Fruit fly (Drosophila melanogaster) whole organism, embryonic: ENCODE measurements around the gene Rassf.
A peak's percentile ranks its signal among the peaks of the same experiment; 100 is the strongest.

ENCODE experiments used
- B-H1 ChIP-seq: fragments of 200-800 bp; sonication (Bioruptor generic); IDR thresholded peaks from 3 replicates; pipeline ENCODE4 v1.3.6; 2022; ENCODE audit warnings: missing biosample characterization, missing genetic modification characterization
- CG1024 ChIP-seq: fragments of 200-800 bp; sonication (Bioruptor generic); IDR thresholded peaks from 2 replicates; pipeline ENCODE4 v1.3.6; 2022; ENCODE audit warnings: missing biosample characterization, missing genetic modification characterization
- CG10274 ChIP-seq: fragments of 200-800 bp; sonication (Bioruptor generic); optimal IDR thresholded peaks from 3 replicates; lab custom pipeline; 2017; ENCODE audit warnings: missing biosample characterization, mild to moderate bottlenecking, missing genetic modification characterization
- CG11456 ChIP-seq: fragments of 200-800 bp; sonication (Bioruptor generic); IDR thresholded peaks from 3 replicates; pipeline ENCODE4 v1.3.6; 2022; ENCODE audit warnings: missing biosample characterization, missing genetic modification characterization
- CG12155 ChIP-seq: fragments of 200-800 bp; sonication (Bioruptor generic); optimal IDR thresholded peaks from 3 replicates; lab custom pipeline; 2016; ENCODE audit warnings: missing biosample characterization, missing genetic modification characterization
- CG12299 ChIP-seq: fragments of 200-800 bp; sonication (Bioruptor generic); optimal IDR thresholded peaks from 2 replicates; lab custom pipeline; 2018; ENCODE audit warnings: missing biosample characterization, mild to moderate bottlenecking, missing genetic modification characterization
- CG12942 ChIP-seq: fragments of 200-800 bp; sonication (Bioruptor generic); optimal IDR thresholded peaks from 3 replicates; lab custom pipeline; 2016; ENCODE audit warnings: missing biosample characterization, missing genetic modification characterization
- CG13123 ChIP-seq: fragments of 200-800 bp; sonication (Bioruptor generic); optimal IDR thresholded peaks from 2 replicates; lab custom pipeline; 2016; ENCODE audit warnings: missing biosample characterization, missing genetic modification characterization
- CG13424 ChIP-seq: fragments of 200-800 bp; sonication (Bioruptor generic); optimal IDR thresholded peaks from 2 replicates; lab custom pipeline; 2019; ENCODE audit warnings: missing biosample characterization, mild to moderate bottlenecking, missing genetic modification characterization, moderate library complexity
- CG14667 ChIP-seq: fragments of 200-800 bp; sonication (Bioruptor generic); IDR thresholded peaks from 2 replicates; pipeline ENCODE4 v1.3.6; 2022; ENCODE audit warnings: missing biosample characterization, missing genetic modification characterization
- CG14710 ChIP-seq: fragments of 200-800 bp; sonication (Bioruptor generic); optimal IDR thresholded peaks from 3 replicates; lab custom pipeline; 2019; ENCODE audit warnings: missing biosample characterization, mild to moderate bottlenecking, missing genetic modification characterization, moderate library complexity
- CG1792 ChIP-seq: fragments of 200-800 bp; sonication (Bioruptor generic); optimal IDR thresholded peaks from 2 replicates; lab custom pipeline; 2016; ENCODE audit warnings: missing biosample characterization, missing genetic modification characterization
- CG18262 ChIP-seq: fragments of 200-800 bp; optimal IDR thresholded peaks from 3 replicates; lab custom pipeline; 2019; ENCODE audit warnings: missing biosample characterization, mild to moderate bottlenecking, missing genetic modification characterization, moderate library complexity
- CG18599 ChIP-seq: fragments of 200-800 bp; sonication (Bioruptor generic); optimal IDR thresholded peaks from 3 replicates; lab custom pipeline; 2017; ENCODE audit warnings: missing biosample characterization, missing genetic modification characterization, mild to moderate bottlenecking, moderate library complexity, missing genetic modification reagents
- CG2116 ChIP-seq: fragments of 200-800 bp; sonication (Bioruptor generic); optimal IDR thresholded peaks from 3 replicates; lab custom pipeline; 2018; ENCODE audit warnings: missing biosample characterization, mild to moderate bottlenecking, missing genetic modification characterization
- CG2202 ChIP-seq: fragments of 200-800 bp; sonication (Bioruptor generic); optimal IDR thresholded peaks from 2 replicates; lab custom pipeline; 2018; ENCODE audit warnings: missing biosample characterization, mild to moderate bottlenecking, missing genetic modification characterization
- CG33213 ChIP-seq: fragments of 200-800 bp; sonication (Bioruptor generic); optimal IDR thresholded peaks from 3 replicates; lab custom pipeline; 2016; ENCODE audit warnings: missing biosample characterization, missing genetic modification characterization
- CG34376 ChIP-seq: fragments of 200-800 bp; sonication (Bioruptor generic); optimal IDR thresholded peaks from 2 replicates; lab custom pipeline; 2018; ENCODE audit warnings: missing biosample characterization, mild to moderate bottlenecking, missing genetic modification characterization
- CG5953 ChIP-seq: fragments of 200-800 bp; sonication (Bioruptor generic); IDR thresholded peaks from 2 replicates; pipeline ENCODE4 v1.3.6; 2022; ENCODE audit warnings: missing biosample characterization, missing genetic modification characterization
- CG7372 ChIP-seq: fragments of 200-800 bp; sonication (Bioruptor generic); IDR thresholded peaks from 2 replicates; pipeline ENCODE4 v1.3.6; 2022; ENCODE audit warnings: missing biosample characterization, missing genetic modification characterization
- CG8359 ChIP-seq: fragments of 200-800 bp; sonication (Bioruptor generic); optimal IDR thresholded peaks from 2 replicates; lab custom pipeline; 2017; ENCODE audit warnings: missing biosample characterization, mild to moderate bottlenecking, missing genetic modification characterization, borderline replicate concordance
- CG8765 ChIP-seq: fragments of 200-800 bp; sonication (Bioruptor generic); IDR thresholded peaks from 2 replicates; pipeline ENCODE4 v1.3.6; 2022; ENCODE audit warnings: missing biosample characterization, missing genetic modification characterization
- CG9609 ChIP-seq: fragments of 200-800 bp; sonication (Bioruptor generic); optimal IDR thresholded peaks from 3 replicates; lab custom pipeline; 2016; ENCODE audit warnings: missing biosample characterization, missing genetic modification characterization
- CG9817 ChIP-seq: fragments of 200-800 bp; sonication (Bioruptor generic); optimal IDR thresholded peaks from 2 replicates; lab custom pipeline; 2018; ENCODE audit warnings: missing biosample characterization, mild to moderate bottlenecking, missing genetic modification characterization, moderate library complexity
- D ChIP-seq, 2 experiments: fragments of 200-800 bp in 1 of 2; fragments of >200 bp in 1 of 2; sonication (Bioruptor generic) in 1 of 2; optimal IDR thresholded peaks; 2 replicates in 1 of 2; 3 replicates in 1 of 2; lab custom pipeline; 2017; ENCODE audit warnings: mild to moderate bottlenecking in 1 of 2, missing biosample characterization in 1 of 2, missing genetic modification characterization in 1 of 2, missing genetic modification reagents in 1 of 2
- Dad ChIP-seq: fragments of 200-800 bp; sonication (Bioruptor generic); optimal IDR thresholded peaks from 3 replicates; lab custom pipeline; 2016; ENCODE audit warnings: missing biosample characterization, missing genetic modification characterization
- Fer3 ChIP-seq: fragments of 200-800 bp; sonication (Bioruptor generic); optimal IDR thresholded peaks from 2 replicates; lab custom pipeline; 2018; ENCODE audit warnings: missing biosample characterization, mild to moderate bottlenecking, missing genetic modification characterization, moderate library complexity
- GATAe ChIP-seq: fragments of 200-800 bp; sonication (Bioruptor generic); conservative IDR thresholded peaks from 2 replicates; pipeline ENCODE4 v1.3.6; 2022; ENCODE audit warnings: missing biosample characterization, missing genetic modification characterization
- H2.0 ChIP-seq: fragments of 200-800 bp; sonication (Bioruptor generic); IDR thresholded peaks from 2 replicates; pipeline ENCODE4 v1.3.6; 2022; ENCODE audit warnings: missing biosample characterization, missing genetic modification characterization
- HLH3B ChIP-seq: fragments of 200-800 bp; sonication (Bioruptor generic); IDR thresholded peaks from 2 replicates; pipeline ENCODE4 v1.3.6; 2022; ENCODE audit warnings: missing biosample characterization, missing genetic modification characterization
- Opbp ChIP-seq: fragments of 200-800 bp; sonication (Bioruptor generic); IDR thresholded peaks from 3 replicates; pipeline ENCODE4 v1.3.6; 2022; ENCODE audit warnings: missing biosample characterization, missing genetic modification characterization; ENCODE audit not compliant: partially characterized antibody
- PHDP ChIP-seq: fragments of 200-800 bp; sonication (Bioruptor generic); optimal IDR thresholded peaks from 3 replicates; lab custom pipeline; 2018; ENCODE audit warnings: missing biosample characterization, mild to moderate bottlenecking, missing genetic modification characterization, moderate library complexity
- Rx ChIP-seq: fragments of 200-800 bp; sonication (Bioruptor generic); IDR thresholded peaks from 2 replicates; pipeline ENCODE4 v1.3.6; 2022; ENCODE audit warnings: missing biosample characterization, missing genetic modification characterization
- Sox102F ChIP-seq: fragments of 200-800 bp; sonication (Bioruptor generic); optimal IDR thresholded peaks from 2 replicates; lab custom pipeline; 2018; ENCODE audit warnings: missing biosample characterization, mild to moderate bottlenecking, missing genetic modification characterization, moderate library complexity
- ab ChIP-seq: fragments of 200-800 bp; sonication (Bioruptor generic); optimal IDR thresholded peaks from 2 replicates; lab custom pipeline; 2016; ENCODE audit warnings: missing biosample characterization, missing genetic modification characterization
- bigmax ChIP-seq: fragments of 200-800 bp; sonication (Bioruptor generic); optimal IDR thresholded peaks from 2 replicates; lab custom pipeline; 2018; ENCODE audit warnings: missing biosample characterization, mild to moderate bottlenecking, missing genetic modification characterization
- dm ChIP-seq: fragments of 200-800 bp; sonication (Bioruptor generic); optimal IDR thresholded peaks from 3 replicates; lab custom pipeline; 2016; ENCODE audit warnings: missing biosample characterization, missing genetic modification characterization
- gem ChIP-seq: fragments of 200-800 bp; sonication (Bioruptor generic); optimal IDR thresholded peaks from 2 replicates; lab custom pipeline; 2019; ENCODE audit warnings: missing biosample characterization, mild to moderate bottlenecking, missing genetic modification characterization, moderate library complexity
- h ChIP-seq: fragments of >200 bp; optimal IDR thresholded peaks from 2 replicates; lab custom pipeline; 2017
- her ChIP-seq: fragments of 200-800 bp; sonication (Bioruptor generic); optimal IDR thresholded peaks from 2 replicates; lab custom pipeline; 2016; ENCODE audit warnings: missing biosample characterization, missing genetic modification characterization
- ind ChIP-seq: fragments of 200-800 bp; sonication (Bioruptor generic); optimal IDR thresholded peaks from 3 replicates; lab custom pipeline; 2016; ENCODE audit warnings: missing biosample characterization, missing genetic modification characterization
- jigr1 ChIP-seq: fragments of 200-800 bp; sonication (Bioruptor generic); IDR thresholded peaks from 3 replicates; pipeline ENCODE4 v1.3.6; 2022; ENCODE audit warnings: missing biosample characterization, missing genetic modification characterization
- kni ChIP-seq: fragments of 200-800 bp; sonication (Bioruptor generic); optimal IDR thresholded peaks from 3 replicates; lab custom pipeline; 2017; ENCODE audit warnings: mild to moderate bottlenecking, missing biosample characterization, missing genetic modification reagents, missing genetic modification characterization
- mld ChIP-seq: fragments of 200-800 bp; sonication (Bioruptor generic); IDR thresholded peaks from 3 replicates; pipeline ENCODE4 v1.3.6; 2022; ENCODE audit warnings: missing biosample characterization, missing genetic modification characterization; ENCODE audit not compliant: partially characterized antibody
- oc ChIP-seq: fragments of 200-800 bp; sonication (Bioruptor generic); optimal IDR thresholded peaks from 2 replicates; lab custom pipeline; 2018; ENCODE audit warnings: missing biosample characterization, mild to moderate bottlenecking, missing genetic modification characterization, moderate library complexity
- pros ChIP-seq: fragments of 200-800 bp; sonication (Bioruptor generic); optimal IDR thresholded peaks from 3 replicates; lab custom pipeline; 2019; ENCODE audit warnings: missing biosample characterization, mild to moderate bottlenecking, missing genetic modification characterization, moderate library complexity
- run ChIP-seq: fragments of 200-800 bp; sonication (Bioruptor generic); optimal IDR thresholded peaks from 3 replicates; lab custom pipeline; 2018; ENCODE audit warnings: missing biosample characterization, mild to moderate bottlenecking, missing genetic modification characterization
- tgo ChIP-seq: fragments of 200-800 bp; sonication (Bioruptor generic); IDR thresholded peaks from 3 replicates; pipeline ENCODE4 v1.3.6; 2022; ENCODE audit warnings: missing biosample characterization, missing genetic modification characterization
- tio ChIP-seq: fragments of 200-800 bp; sonication (Bioruptor generic); optimal IDR thresholded peaks from 2 replicates; lab custom pipeline; 2017; ENCODE audit warnings: missing biosample characterization, missing genetic modification characterization, inconsistent platforms
- tll ChIP-seq, 2 experiments: fragments of 200-800 bp in 1 of 2; fragments of >200 bp in 1 of 2; sonication (Bioruptor generic) in 1 of 2; optimal IDR thresholded peaks; 2 replicates each; lab custom pipeline; 2017 to 2019; ENCODE audit warnings: missing biosample characterization in 2 of 2, missing genetic modification characterization in 2 of 2, mild to moderate bottlenecking in 1 of 2, moderate library complexity in 1 of 2
- twi ChIP-seq: fragments of 200-800 bp; optimal IDR thresholded peaks from 2 replicates; lab custom pipeline; 2019; ENCODE audit warnings: missing biosample characterization, mild to moderate bottlenecking, missing genetic modification characterization, moderate library complexity
- zfh1 ChIP-seq: fragments of 200-800 bp; sonication (Bioruptor generic); IDR thresholded peaks from 3 replicates; pipeline ENCODE4 v1.3.6; 2022; ENCODE audit warnings: missing biosample characterization, missing genetic modification characterization

The Rassf gene

dm6 chr3R:23127796-23128195 is 10.1 kb upstream of the Rassf start, which contains the start of gene CG31457:
Gene CG31457 (minus strand): TSS chr3R:23127981.
- TF ChIP-seq H2.0 (GFP tag; lab: Robert Waterston, UW) (no peak), kni (GFP tag; lab: Kevin White, UChicago) (no peak), CG9817 (no peak), CG18599 (GFP tag; lab: Kevin White, UChicago) (no peak), ab (GFP tag; lab: Kevin White, UChicago) (no peak), GATAe (GFP tag; lab: Robert Waterston, UW) (no peak), CG18262 (peak; percentile 25), pros (GFP tag; lab: Kevin White, UChicago) (no peak), CG1792 (GFP tag; lab: Kevin White, UChicago) (no peak), CG12942 (GFP tag; lab: Kevin White, UChicago) (no peak), CG12155 (GFP tag; lab: Kevin White, UChicago) (no peak), CG10274 (GFP tag; lab: Kevin White, UChicago) (no peak), twi (no peak), CG8765 (GFP tag; lab: Robert Waterston, UW) (no peak), her (GFP tag; lab: Kevin White, UChicago) (no peak), CG34376 (no peak), zfh1 (GFP tag; lab: Robert Waterston, UW) (no peak), mld (GFP tag; lab: Robert Waterston, UW) (peak; percentile 60; the same call in 1 of the 3 replicates), CG8359 (GFP tag; lab: Kevin White, UChicago) (no peak), CG33213 (GFP tag; lab: Kevin White, UChicago) (peak; percentile 33), Dad (GFP tag; lab: Kevin White, UChicago) (no peak), Sox102F (GFP tag; lab: Kevin White, UChicago) (no peak), HLH3B (GFP tag; lab: Robert Waterston, UW) (no peak), tio (GFP tag; lab: Kevin White, UChicago) (no peak), oc (tag; lab: Kevin White, UChicago) (no peak), ind (GFP tag; lab: Kevin White, UChicago) (no peak), h (no peak), run (tag; lab: Kevin White, UChicago) (no peak), CG14667 (no peak), Fer3 (tag; lab: Kevin White, UChicago) (no peak), CG2116 (GFP tag; lab: Kevin White, UChicago) (peak; percentile 64), CG12299 (tag; lab: Kevin White, UChicago) (no peak), jigr1 (GFP tag; lab: Robert Waterston, UW) (no peak), CG5953 (GFP tag; lab: Robert Waterston, UW) (no peak), PHDP (no peak), Opbp (GFP tag; lab: Robert Waterston, UW) (peak; percentile 81), CG11456 (GFP tag; lab: Robert Waterston, UW) (no peak), CG1024 (GFP tag; lab: Robert Waterston, UW) (no peak), tgo (GFP tag; lab: Robert Waterston, UW) (no peak), CG14710 (peak; percentile 53), CG7372 (GFP tag; lab: Robert Waterston, UW) (no peak), D (optimal IDR thresholded peaks at IDR 0.05; lab: Kevin White, UChicago) (no peak), D (GFP tag; optimal IDR thresholded peaks at IDR 0.05; lab: Kevin White, UChicago) (no peak), gem (tag; lab: Kevin White, UChicago) (no peak), bigmax (no peak), Rx (no peak), dm (no peak), CG13123 (GFP tag; lab: Kevin White, UChicago) (no peak), CG13424 (tag; lab: Kevin White, UChicago) (no peak), B-H1 (GFP tag; lab: Robert Waterston, UW) (no peak), CG2202 (tag; lab: Kevin White, UChicago) (no peak), tll (GFP tag; optimal IDR thresholded peaks at IDR 0.05; lab: Kevin White, UChicago) (no peak), CG9609 (GFP tag; lab: Kevin White, UChicago) (no peak)
